Fruit fly (Drosophila melanogaster): ENCODE measurements around the gene ATPsynO.

DNA sequence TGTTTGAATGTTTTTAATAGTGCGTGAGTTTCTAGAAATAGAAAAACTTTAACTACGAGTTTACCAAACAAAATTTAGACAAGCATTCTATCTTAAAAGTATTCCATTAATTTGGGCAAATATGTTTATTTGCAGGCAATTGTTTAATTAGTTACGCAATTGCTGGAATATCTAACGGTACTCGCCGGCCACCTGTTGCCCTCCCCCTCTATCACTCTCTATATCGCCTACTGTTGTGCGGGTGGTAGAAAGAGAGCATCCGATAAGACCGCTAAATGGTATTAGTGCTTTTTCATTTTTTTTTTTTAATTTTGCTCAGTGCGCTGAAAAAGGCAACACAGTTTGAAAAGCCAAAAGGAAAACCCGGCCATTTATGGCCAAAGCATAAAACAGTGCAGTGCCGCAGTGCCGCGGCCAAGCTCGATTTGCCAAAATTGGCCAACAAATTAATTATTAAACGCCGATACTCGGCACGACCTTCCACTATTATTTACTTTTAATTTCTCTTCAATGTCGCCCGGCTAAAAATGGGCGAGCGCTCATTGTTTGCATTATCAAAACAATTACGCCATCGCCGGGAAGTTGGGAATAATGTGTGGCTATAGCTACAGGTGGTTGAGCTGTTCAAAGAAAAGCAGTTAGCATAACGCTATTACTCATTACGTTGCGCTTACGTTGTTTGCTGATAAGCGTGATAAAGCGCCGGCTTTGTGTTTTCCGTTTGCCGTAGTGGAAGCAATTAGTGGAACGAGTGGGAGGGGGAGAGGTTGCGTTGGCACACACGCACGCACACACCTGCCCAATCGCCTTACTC is 24.6 kb downstream of the ATPsynO start:
- TF ChIP-seq CTCF (optimal IDR thresholded peaks at IDR 0.05) (no peak), CG8478 (optimal IDR thresholded peaks at IDR 0.05) (no peak)

Measured in S2 (cell line).